Fruit fly (Drosophila melanogaster) whole organism, adult: ENCODE results near the gene CG31740.

ENCODE experiments used
- CG11617 ChIP-seq: fragments of 200-800 bp; sonication (Bioruptor generic); optimal IDR thresholded peaks from 2 replicates; lab custom pipeline; 2017; ENCODE audit warnings: mild to moderate bottlenecking, missing biosample characterization, missing genetic modification reagents, missing genetic modification characterization
- CG12768 ChIP-seq: fragments of 200-800 bp; sonication (Bioruptor generic); optimal IDR thresholded peaks from 2 replicates; lab custom pipeline; 2017; ENCODE audit warnings: missing biosample characterization, missing genetic modification characterization, mild to moderate bottlenecking, moderate library complexity, missing genetic modification reagents
- CG1620 ChIP-seq: fragments of 200-800 bp; sonication (Bioruptor generic); optimal IDR thresholded peaks from 2 replicates; lab custom pipeline; 2016; ENCODE audit warnings: missing biosample characterization, missing genetic modification characterization
- CG7101 ChIP-seq: fragments of 200-800 bp; sonication (Bioruptor generic); optimal IDR thresholded peaks from 2 replicates; lab custom pipeline; 2018; ENCODE audit warnings: missing biosample characterization, mild to moderate bottlenecking, missing genetic modification characterization, moderate library complexity
- Mnt ChIP-seq: fragments of 200-800 bp; sonication (Bioruptor generic); optimal IDR thresholded peaks from 2 replicates; lab custom pipeline; 2016; ENCODE audit warnings: missing biosample characterization, mild to moderate bottlenecking, missing genetic modification characterization
- kay ChIP-seq: fragments of 200-800 bp; sonication (Bioruptor generic); peaks from one replicate; lab custom pipeline; 2016; ENCODE audit warnings: missing biosample characterization, missing genetic modification characterization, borderline replicate concordance
- ovo ChIP-seq: fragments of 200-800 bp; sonication (Bioruptor generic); optimal IDR thresholded peaks from 2 replicates; lab custom pipeline; 2016; ENCODE audit warnings: missing biosample characterization, missing genetic modification characterization

DNA sequence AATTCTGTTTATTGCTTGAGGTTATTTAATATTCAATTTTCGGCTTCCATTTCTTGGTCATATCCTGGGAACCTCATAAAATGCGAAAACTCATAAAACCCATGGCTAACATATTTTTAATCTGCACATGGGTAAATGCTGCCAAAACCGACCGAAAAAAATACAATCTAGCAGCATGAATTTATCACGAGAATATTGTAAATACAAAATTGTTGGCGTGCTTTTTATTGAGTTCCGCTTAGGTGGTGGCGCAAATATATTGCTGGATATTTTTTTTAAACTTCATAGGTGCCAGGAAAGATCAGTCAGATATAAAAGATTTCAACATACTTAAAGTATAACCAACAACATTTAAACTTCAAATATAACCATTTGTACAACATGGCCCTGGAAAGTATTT is 18.6 kb upstream of the CG31740 start, which contains the start of gene Prosbeta5R2:
- TF ChIP-seq CG7101 (tag; lab: Kevin White, UChicago) (no peak), CG1620 (GFP tag; lab: Kevin White, UChicago) (no peak), kay (GFP tag; lab: Kevin White, UChicago) (no peak), Mnt (GFP tag; lab: Kevin White, UChicago) (no peak), ovo (no peak), CG12768 (GFP tag; lab: Kevin White, UChicago) (no peak), CG11617 (GFP tag; lab: Kevin White, UChicago) (no peak)
